Worm (Caenorhabditis elegans): ENCODE data around the gene lam-1.

DNA sequence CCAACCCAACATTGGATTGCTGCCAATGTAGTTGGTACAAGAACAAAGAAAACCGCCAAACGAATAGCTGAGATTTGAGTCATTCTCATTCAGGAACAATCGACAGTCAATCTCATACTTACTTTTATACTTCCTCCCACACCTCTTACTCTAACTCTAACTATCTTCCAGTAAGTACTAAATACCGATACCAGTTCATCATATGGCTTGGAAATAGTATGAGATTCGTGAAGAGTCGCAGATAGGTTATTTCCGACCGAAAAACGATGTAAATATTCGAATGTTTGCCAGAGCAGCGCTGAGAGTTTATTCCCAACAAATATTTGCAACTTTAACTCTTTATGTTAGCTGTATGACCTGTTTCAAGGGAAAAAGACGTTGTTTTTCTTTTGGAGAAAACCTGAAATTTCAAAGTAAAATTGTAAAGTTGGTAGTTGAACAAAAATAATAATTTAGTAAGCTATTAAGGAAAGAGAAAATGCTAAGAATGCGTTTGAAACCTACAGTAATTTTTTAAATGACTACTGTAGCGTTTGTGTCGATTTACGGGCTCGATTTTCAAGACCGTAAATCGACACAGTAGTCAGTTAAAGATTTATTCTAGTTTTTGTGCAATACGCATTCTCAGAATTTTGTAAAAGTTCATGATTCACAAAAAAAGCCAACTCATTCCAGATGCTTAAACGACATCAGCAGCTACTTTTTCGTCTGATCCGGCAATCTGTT, 13.5 kb downstream of the lam-1 start, which contains the start of the genes W03F8.6 and mtrf-1L:
- TF ChIP-seq dao-5 (tag; optimal IDR thresholded peaks at IDR 0.05): no peak
- no peak for TF ChIP-seq him-1 (tag; optimal IDR thresholded peaks at IDR 0.05)
- no peak for TF ChIP-seq W03F9.2 (tag; optimal IDR thresholded peaks at IDR 0.05)
